1 fruit fly cellular context compared by ENCODE assay signal in genomic region chr3R:20558106-20558489, dm6.
TF ChIP-seq lines count a peak whose summit lies in the region.

No protein-coding gene starts in this region.

TF ChIP-seq in whole organism, embryonic, 481 proteins besides CTCF, POLR2A, EP300 and RAD21 (continued from another document):
- no peak for TF ChIP-seq dati (GFP tag; IDR thresholded peaks at IDR 0.05; lab: Robert Waterston, UW)
- peak; percentile 47 for TF ChIP-seq inv (GFP tag; IDR thresholded peaks at IDR 0.05; lab: Robert Waterston, UW; ENCODE audit: partially characterized antibody)
- peak; percentile 100 for TF ChIP-seq Opbp (GFP tag; IDR thresholded peaks at IDR 0.05; lab: Robert Waterston, UW; ENCODE audit: partially characterized antibody)
- TF ChIP-seq zfh1 (GFP tag; IDR thresholded peaks at IDR 0.05; lab: Robert Waterston, UW) = peak; percentile 48; the same call in 1 of the 3 replicates
- TF ChIP-seq CG11504 (tag; optimal IDR thresholded peaks at IDR 0.05; lab: Kevin White, UChicago) = no peak
- TF ChIP-seq hbn (GFP tag; IDR thresholded peaks at IDR 0.05; lab: Robert Waterston, UW; ENCODE audit: partially characterized antibody) = peak; percentile 43
- no peak for TF ChIP-seq CG15269 (tag; optimal IDR thresholded peaks at IDR 0.05; lab: Kevin White, UChicago)
- TF ChIP-seq CG12659 (GFP tag; optimal IDR thresholded peaks at IDR 0.05; lab: Kevin White, UChicago) = no peak
- peak; percentile 75 for TF ChIP-seq Bgb (GFP tag; IDR thresholded peaks at IDR 0.05; lab: Robert Waterston, UW; ENCODE audit: partially characterized antibody)
- no peak for TF ChIP-seq CG4282 (GFP tag; optimal IDR thresholded peaks at IDR 0.05; lab: Kevin White, UChicago)
- TF ChIP-seq CG6254 (GFP tag; optimal IDR thresholded peaks at IDR 0.05; lab: Kevin White, UChicago) = no peak
- TF ChIP-seq CG10979 (tag; optimal IDR thresholded peaks at IDR 0.05; lab: Kevin White, UChicago) = no peak
- TF ChIP-seq H15 (GFP tag; IDR thresholded peaks at IDR 0.05; lab: Robert Waterston, UW) = peak; percentile 34; the same call in 1 of the 3 replicates
- peak; percentile 49 for TF ChIP-seq CG1603 (tag; optimal IDR thresholded peaks at IDR 0.05; lab: Kevin White, UChicago)
- peak; percentile 47 for TF ChIP-seq Scr (GFP tag; IDR thresholded peaks at IDR 0.05; lab: Robert Waterston, UW; ENCODE audit: partially characterized antibody)
- TF ChIP-seq Dref (GFP tag; IDR thresholded peaks at IDR 0.05; lab: Robert Waterston, UW) = peak; percentile 53
- TF ChIP-seq HmgZ (tag; optimal IDR thresholded peaks at IDR 0.05; lab: Kevin White, UChicago) = no peak
- peak; percentile 17 for TF ChIP-seq pb (GFP tag; optimal IDR thresholded peaks at IDR 0.05; lab: Kevin White, UChicago)
- TF ChIP-seq CG17361 (GFP tag; IDR thresholded peaks at IDR 0.05; lab: Robert Waterston, UW) = peak; percentile 42; the same call in 1 of the 3 replicates
- 0 out of 3 replicates have a peak, but pooled peaks have one; percentile 27 for TF ChIP-seq Dbx (GFP tag; IDR thresholded peaks at IDR 0.05; lab: Robert Waterston, UW)
- peak; percentile 58; the same call in 1 of the 3 replicates for TF ChIP-seq ken (GFP tag; IDR thresholded peaks at IDR 0.05; lab: Robert Waterston, UW)
- TF ChIP-seq grn (GFP tag; optimal IDR thresholded peaks at IDR 0.05; lab: Kevin White, UChicago) = peak; percentile 22
- peak; percentile 26; the same call in 2 of the 3 replicates for TF ChIP-seq CG34224 (GFP tag; IDR thresholded peaks at IDR 0.05; lab: Robert Waterston, UW; ENCODE audit: partially characterized antibody)
- peak; percentile 35; the same call in 1 of the 2 replicates for TF ChIP-seq vvl (GFP tag; IDR thresholded peaks at IDR 0.05; lab: Robert Waterston, UW)
- peak; percentile 23 for TF ChIP-seq sqz (GFP tag; optimal IDR thresholded peaks at IDR 0.05; lab: Kevin White, UChicago)
- no peak for TF ChIP-seq CG1832 (GFP tag; optimal IDR thresholded peaks at IDR 0.05; lab: Kevin White, UChicago)
- peak; percentile 56 for TF ChIP-seq bbx (GFP tag; IDR thresholded peaks at IDR 0.05; lab: Robert Waterston, UW; ENCODE audit: partially characterized antibody)
- TF ChIP-seq Lpt (GFP tag; optimal IDR thresholded peaks at IDR 0.05; lab: Kevin White, UChicago) = no peak
- no peak for TF ChIP-seq twi (tag; optimal IDR thresholded peaks at IDR 0.05; lab: Kevin White, UChicago)
- TF ChIP-seq CG9727 (GFP tag; optimal IDR thresholded peaks at IDR 0.05; lab: Kevin White, UChicago) = no peak
- TF ChIP-seq unc-4 (GFP tag; IDR thresholded peaks at IDR 0.05; lab: Robert Waterston, UW; ENCODE audit: partially characterized antibody) = peak; percentile 61
- peak; percentile 15 for TF ChIP-seq CG5180 (GFP tag; optimal IDR thresholded peaks at IDR 0.05; lab: Kevin White, UChicago)
- TF ChIP-seq CG17385 (GFP tag; optimal IDR thresholded peaks at IDR 0.05; lab: Kevin White, UChicago) = no peak
- TF ChIP-seq wek (GFP tag; optimal IDR thresholded peaks at IDR 0.05; lab: Kevin White, UChicago) = peak; percentile 37
- 0 out of 2 replicates have a peak, but pooled peaks have one; percentile 9 for TF ChIP-seq tna (GFP tag; IDR thresholded peaks at IDR 0.05; lab: Robert Waterston, UW; ENCODE audit: partially characterized antibody)
- TF ChIP-seq CG13894 (tag; optimal IDR thresholded peaks at IDR 0.05; lab: Kevin White, UChicago) = no peak
- TF ChIP-seq CG8478 (optimal IDR thresholded peaks at IDR 0.05; lab: Kevin White, UChicago) = no peak
- TF ChIP-seq CG11085 (GFP tag; IDR thresholded peaks at IDR 0.05; lab: Robert Waterston, UW) = 0 out of 2 replicates have a peak, but pooled peaks have one; percentile 8
- no peak for TF ChIP-seq rib (GFP tag; IDR thresholded peaks at IDR 0.05; lab: Robert Waterston, UW)
- TF ChIP-seq p53 (GFP tag; optimal IDR thresholded peaks at IDR 0.05; lab: Kevin White, UChicago) = peak; percentile 42
- peak; percentile 72 for TF ChIP-seq slbo (GFP tag; IDR thresholded peaks at IDR 0.05; lab: Robert Waterston, UW)
- TF ChIP-seq sob (GFP tag; IDR thresholded peaks at IDR 0.05; lab: Robert Waterston, UW) = peak; percentile 29; the same call in 1 of the 2 replicates
- TF ChIP-seq CG8388 (GFP tag; optimal IDR thresholded peaks at IDR 0.05; lab: Kevin White, UChicago) = no peak
- peak; percentile 71 for TF ChIP-seq Rfx (GFP tag; IDR thresholded peaks at IDR 0.05; lab: Robert Waterston, UW)
- TF ChIP-seq HmgD (GFP tag; optimal IDR thresholded peaks at IDR 0.05; lab: Kevin White, UChicago) = no peak
- TF ChIP-seq pzg (GFP tag; optimal IDR thresholded peaks at IDR 0.05; lab: Kevin White, UChicago) = peak; percentile 76
- peak; percentile 24 for TF ChIP-seq Side (GFP tag; optimal IDR thresholded peaks at IDR 0.05; lab: Kevin White, UChicago)
- TF ChIP-seq luna (GFP tag; optimal IDR thresholded peaks at IDR 0.05; lab: Kevin White, UChicago) = peak; percentile 3
- TF ChIP-seq jing (GFP tag; optimal IDR thresholded peaks at IDR 0.05; lab: Kevin White, UChicago) = no peak
- TF ChIP-seq Aef1 (GFP tag; IDR thresholded peaks at IDR 0.05; lab: Robert Waterston, UW) = no peak; the same call in 2 of the 3 replicates
- TF ChIP-seq CG42726 (GFP tag; IDR thresholded peaks at IDR 0.05; lab: Robert Waterston, UW; ENCODE audit: partially characterized antibody) = peak; percentile 48; the same call in 1 of the 2 replicates
- peak; percentile 94 for TF ChIP-seq Ets65A (GFP tag; lab: Kevin White, UChicago)
- peak; percentile 24 for TF ChIP-seq CHES-1-like (GFP tag; optimal IDR thresholded peaks at IDR 0.05; lab: Kevin White, UChicago)
- TF ChIP-seq Dek (tag; optimal IDR thresholded peaks at IDR 0.05; lab: Kevin White, UChicago) = no peak
- TF ChIP-seq Camta (GFP tag; optimal IDR thresholded peaks at IDR 0.05; lab: Kevin White, UChicago) = no peak
- peak; percentile 62; the same call in 2 of the 3 replicates for TF ChIP-seq CG11456 (GFP tag; IDR thresholded peaks at IDR 0.05; lab: Robert Waterston, UW)
- TF ChIP-seq otp (GFP tag; IDR thresholded peaks at IDR 0.05; lab: Robert Waterston, UW) = no peak
- TF ChIP-seq Med (GFP tag; lab: Kevin White, UChicago) = peak; percentile 61
- TF ChIP-seq CG4617 (GFP tag; optimal IDR thresholded peaks at IDR 0.05; lab: Kevin White, UChicago; ENCODE audit: borderline replicate concordance) = peak; percentile 57
- TF ChIP-seq crc (GFP tag; optimal IDR thresholded peaks at IDR 0.05; lab: Kevin White, UChicago) = no peak
- TF ChIP-seq CG8359 (GFP tag; optimal IDR thresholded peaks at IDR 0.05; lab: Kevin White, UChicago; ENCODE audit: borderline replicate concordance) = no peak
- TF ChIP-seq chm (GFP tag; IDR thresholded peaks at IDR 0.05; lab: Robert Waterston, UW) = peak; percentile 55; the same call in 1 of the 2 replicates
- TF ChIP-seq E2f2 (GFP tag; IDR thresholded peaks at IDR 0.05; lab: Robert Waterston, UW) = peak; percentile 86
- peak; percentile 10 for TF ChIP-seq CG32532 (GFP tag; IDR thresholded peaks at IDR 0.05; lab: Robert Waterston, UW)
- TF ChIP-seq HLH4C (GFP tag; IDR thresholded peaks at IDR 0.05; lab: Robert Waterston, UW; ENCODE audit: partially characterized antibody) = 0 out of 3 replicates have a peak, but pooled peaks have one; percentile 33
- peak; percentile 18; the same call in 1 of the 3 replicates for TF ChIP-seq CG34422 (GFP tag; IDR thresholded peaks at IDR 0.05; lab: Robert Waterston, UW)
